Fruit fly (Drosophila melanogaster) whole organism, adult: ENCODE results near the gene CG11555.
A peak's percentile ranks its signal among the peaks of the same experiment; 100 is the strongest.

ENCODE experiments used
- CG11617 ChIP-seq: fragments of 200-800 bp; sonication (Bioruptor generic); optimal IDR thresholded peaks from 2 replicates; lab custom pipeline; 2017; ENCODE audit warnings: mild to moderate bottlenecking, missing biosample characterization, missing genetic modification reagents, missing genetic modification characterization
- CG12768 ChIP-seq: fragments of 200-800 bp; sonication (Bioruptor generic); optimal IDR thresholded peaks from 2 replicates; lab custom pipeline; 2017; ENCODE audit warnings: missing biosample characterization, missing genetic modification characterization, mild to moderate bottlenecking, moderate library complexity, missing genetic modification reagents
- CG14711 ChIP-seq: fragments of 200-800 bp; sonication (Bioruptor generic); optimal IDR thresholded peaks from 2 replicates; lab custom pipeline; 2018; ENCODE audit warnings: missing biosample characterization, mild to moderate bottlenecking, missing genetic modification characterization, moderate library complexity
- CG33017 ChIP-seq: fragments of 200-800 bp; sonication (Bioruptor generic); optimal IDR thresholded peaks from 2 replicates; lab custom pipeline; 2018; ENCODE audit warnings: missing biosample characterization, mild to moderate bottlenecking, missing genetic modification characterization, moderate library complexity
- CG7101 ChIP-seq: fragments of 200-800 bp; sonication (Bioruptor generic); optimal IDR thresholded peaks from 2 replicates; lab custom pipeline; 2018; ENCODE audit warnings: missing biosample characterization, mild to moderate bottlenecking, missing genetic modification characterization, moderate library complexity
- Hr96 ChIP-seq: fragments of 200-800 bp; sonication (Bioruptor generic); optimal IDR thresholded peaks from 2 replicates; lab custom pipeline; 2016; ENCODE audit warnings: missing biosample characterization, missing genetic modification characterization
- Mnt ChIP-seq: fragments of 200-800 bp; sonication (Bioruptor generic); optimal IDR thresholded peaks from 2 replicates; lab custom pipeline; 2016; ENCODE audit warnings: missing biosample characterization, mild to moderate bottlenecking, missing genetic modification characterization
- cic ChIP-seq: fragments of 200-800 bp; sonication (Bioruptor generic); optimal IDR thresholded peaks from 2 replicates; lab custom pipeline; 2017; ENCODE audit warnings: missing biosample characterization, mild to moderate bottlenecking, missing genetic modification characterization, moderate library complexity
- cnc ChIP-seq, 2 experiments: fragments of >200 bp; optimal IDR thresholded peaks; 2 replicates each; lab custom pipeline; 2017
- pad ChIP-seq: fragments of 200-800 bp; sonication (Bioruptor generic); optimal IDR thresholded peaks from 3 replicates; lab custom pipeline; 2017; ENCODE audit warnings: missing biosample characterization, missing genetic modification characterization, mild to moderate bottlenecking, moderate library complexity, missing genetic modification reagents

DNA sequence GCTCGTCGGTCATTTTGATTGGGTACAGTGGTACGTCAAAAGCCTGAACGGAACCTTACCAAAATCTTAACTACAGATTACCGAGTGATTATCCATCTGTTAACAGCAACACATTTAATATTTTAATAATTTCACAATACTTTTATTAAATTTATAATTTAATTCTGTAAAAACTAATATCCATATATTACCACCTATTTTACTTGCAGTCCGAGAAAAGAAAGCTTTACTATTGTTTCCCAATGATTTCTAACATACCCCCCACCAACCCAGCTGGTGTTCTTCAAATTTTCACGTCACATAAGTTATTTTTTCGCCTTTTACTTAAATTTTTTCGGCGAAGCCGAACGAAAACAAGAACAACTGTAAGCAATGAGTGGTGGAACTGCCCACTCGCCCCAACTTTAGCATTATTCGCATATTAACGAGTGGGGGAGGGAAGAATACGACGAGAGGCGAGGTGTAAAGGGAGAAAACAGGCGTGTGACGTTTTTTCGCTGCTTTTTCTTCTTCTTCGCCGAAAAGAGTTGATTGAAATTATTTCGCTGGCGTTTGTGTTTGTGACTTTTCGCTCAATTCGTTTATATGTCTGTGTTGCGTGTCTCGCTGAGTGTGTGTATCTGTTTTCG, 25.7 kb upstream of the CG11555 start:
- peak; percentile 17 for TF ChIP-seq CG7101 (tag; lab: Kevin White, UChicago)
- TF ChIP-seq CG33017 (tag; lab: Kevin White, UChicago): no peak
- no peak for TF ChIP-seq CG12768 (GFP tag; lab: Kevin White, UChicago)
- no peak for TF ChIP-seq pad
- no peak for TF ChIP-seq cic (GFP tag; lab: Kevin White, UChicago)
- TF ChIP-seq CG11617: no peak
- peak; percentile 24 for TF ChIP-seq CG14711
- TF ChIP-seq cnc (optimal IDR thresholded peaks at IDR 0.05; lab: Kevin White, UChicago): no peak
- TF ChIP-seq Hr96 (GFP tag; lab: Kevin White, UChicago): no peak
- TF ChIP-seq Mnt: no peak
